Fruit fly (Drosophila melanogaster) whole organism, wandering third instar larva: ENCODE data around the gene Pgant4.

Experiments used
- Abd-B ChIP-seq: fragments of >200 bp; optimal IDR thresholded peaks from 2 replicates; lab custom pipeline; 2017; ENCODE audit warnings: missing biosample characterization, missing genetic modification characterization
- CG32264 ChIP-seq: fragments of 200-800 bp; sonication (Bioruptor generic); optimal IDR thresholded peaks from 2 replicates; lab custom pipeline; 2016; ENCODE audit warnings: missing biosample characterization, missing genetic modification characterization
- CG9705 ChIP-seq: fragments of 200-800 bp; sonication (Bioruptor generic); optimal IDR thresholded peaks from 2 replicates; lab custom pipeline; 2018; ENCODE audit warnings: missing biosample characterization, mild to moderate bottlenecking, missing genetic modification characterization
- CrebA ChIP-seq: fragments of 200-800 bp; sonication (Bioruptor generic); optimal IDR thresholded peaks from 2 replicates; lab custom pipeline; 2016; ENCODE audit warnings: missing biosample characterization, mild to moderate bottlenecking, missing genetic modification characterization, borderline replicate concordance
- Dfd ChIP-seq: fragments of >200 bp; optimal IDR thresholded peaks from 2 replicates; lab custom pipeline; 2017; ENCODE audit warnings: missing biosample characterization, missing genetic modification characterization
- Dif ChIP-seq: fragments of 200-275, 200-300 bp; sonication (Bioruptor generic); optimal IDR thresholded peaks from 2 replicates; lab custom pipeline; 2018; ENCODE audit warnings: missing biosample characterization, missing genetic modification characterization; ENCODE audit not compliant: partially characterized antibody
- HLH106 ChIP-seq: fragments of 200-800 bp; optimal IDR thresholded peaks from 3 replicates; lab custom pipeline; 2019; ENCODE audit warnings: missing biosample characterization, mild to moderate bottlenecking, missing genetic modification characterization, moderate library complexity
- Hr78 ChIP-seq: fragments of >200 bp; optimal IDR thresholded peaks from 2 replicates; lab custom pipeline; 2017; ENCODE audit warnings: missing biosample characterization, missing genetic modification characterization
- Jra ChIP-seq: sonication (Bioruptor generic); optimal IDR thresholded peaks from 2 replicates; lab custom pipeline; 2016; ENCODE audit warnings: missing biosample characterization, missing genetic modification characterization
- Mio ChIP-seq: sonication (Bioruptor generic); optimal IDR thresholded peaks from 2 replicates; lab custom pipeline; 2016; ENCODE audit warnings: missing biosample characterization, missing genetic modification characterization
- N ChIP-seq: fragments of >200 bp; optimal IDR thresholded peaks from 2 replicates; lab custom pipeline; 2018; ENCODE audit warnings: missing biosample characterization, missing external identifiers, missing genetic modification characterization
- OdsH ChIP-seq: fragments of 200-800 bp; sonication (Bioruptor generic); optimal IDR thresholded peaks from 2 replicates; lab custom pipeline; 2016; ENCODE audit warnings: missing biosample characterization, mild to moderate bottlenecking, missing genetic modification characterization
- Rel ChIP-seq, 2 experiments: fragments of 200-800 bp; sonication (Bioruptor generic) in 1 of 2; optimal IDR thresholded peaks; 2 replicates in 1 of 2; 3 replicates in 1 of 2; lab custom pipeline; 2016 to 2019; ENCODE audit warnings: mild to moderate bottlenecking in 2 of 2, missing biosample characterization in 2 of 2, missing genetic modification characterization in 2 of 2, moderate library complexity in 1 of 2
- Sp1 ChIP-seq: fragments of 200-800 bp; sonication (Bioruptor generic); optimal IDR thresholded peaks from 3 replicates; lab custom pipeline; 2019; ENCODE audit warnings: missing biosample characterization, mild to moderate bottlenecking, missing genetic modification characterization, moderate library complexity
- Vsx2 ChIP-seq: fragments of 200-300, 225-300 bp; sonication (Bioruptor generic); optimal IDR thresholded peaks from 2 replicates; lab custom pipeline; 2018; ENCODE audit warnings: missing biosample characterization, missing genetic modification characterization; ENCODE audit not compliant: partially characterized antibody
- br ChIP-seq: fragments of 200-800 bp; sonication (Bioruptor generic); optimal IDR thresholded peaks from 2 replicates; lab custom pipeline; 2016; ENCODE audit warnings: missing biosample characterization, missing genetic modification characterization
- brk ChIP-seq: fragments of 200-800 bp; sonication (Bioruptor generic); optimal IDR thresholded peaks from 2 replicates; lab custom pipeline; 2016; ENCODE audit warnings: missing biosample characterization, mild to moderate bottlenecking, missing genetic modification characterization
- dl ChIP-seq, 2 experiments: fragments of 175-275, 200-275 bp in 1 of 2; fragments of 200-275 bp in 1 of 2; sonication (Bioruptor generic); optimal IDR thresholded peaks; lab custom pipeline; 2018; ENCODE audit warnings: mild to moderate bottlenecking in 2 of 2, missing biosample characterization in 2 of 2, missing genetic modification characterization in 2 of 2, moderate library complexity in 2 of 2; ENCODE audit not compliant: partially characterized antibody in 2 of 2, insufficient read depth in 1 of 2
- dmrt93B ChIP-seq: fragments of 200-800 bp; sonication (Bioruptor generic); optimal IDR thresholded peaks from 2 replicates; lab custom pipeline; 2018; ENCODE audit warnings: missing biosample characterization, mild to moderate bottlenecking, missing genetic modification characterization
- dsf ChIP-seq: sonication (Bioruptor generic); optimal IDR thresholded peaks from 2 replicates; lab custom pipeline; 2016; ENCODE audit warnings: missing biosample characterization, missing genetic modification characterization, borderline replicate concordance
- ey ChIP-seq: fragments of 200-800 bp; sonication (Bioruptor generic); optimal IDR thresholded peaks from 2 replicates; lab custom pipeline; 2016; ENCODE audit warnings: missing biosample characterization, missing genetic modification characterization
- foxo ChIP-seq, 2 experiments: fragments of 200-800 bp; sonication (Bioruptor generic); optimal IDR thresholded peaks; 2 replicates in 1 of 2; 3 replicates in 1 of 2; lab custom pipeline; 2016 to 2017; ENCODE audit warnings: missing biosample characterization in 2 of 2, missing genetic modification characterization in 2 of 2
- fru ChIP-seq: fragments of 200-800 bp; sonication (Bioruptor generic); optimal IDR thresholded peaks from 3 replicates; lab custom pipeline; 2016; ENCODE audit warnings: missing biosample characterization, mild to moderate bottlenecking, missing genetic modification characterization
- h ChIP-seq: fragments of 200-800 bp; sonication (Bioruptor generic); optimal IDR thresholded peaks from 3 replicates; lab custom pipeline; 2016; ENCODE audit warnings: missing biosample characterization, mild to moderate bottlenecking, missing genetic modification characterization
- jim ChIP-seq: fragments of 175-275, 200-325 bp; sonication (Bioruptor generic); optimal IDR thresholded peaks from 2 replicates; lab custom pipeline; 2016; ENCODE audit warnings: missing biosample characterization, mild to moderate bottlenecking, missing genetic modification characterization
- pan ChIP-seq: fragments of >200 bp; optimal IDR thresholded peaks from 2 replicates; lab custom pipeline; 2017
- rgr ChIP-seq: fragments of 200-800 bp; sonication (Bioruptor generic); optimal IDR thresholded peaks from 3 replicates; lab custom pipeline; 2016; ENCODE audit warnings: missing biosample characterization, mild to moderate bottlenecking, missing genetic modification characterization
- sv ChIP-seq: fragments of 200-800 bp; sonication (Bioruptor generic); optimal IDR thresholded peaks from 3 replicates; lab custom pipeline; 2016; ENCODE audit warnings: missing biosample characterization, missing genetic modification characterization
- tai ChIP-seq: sonication (Bioruptor generic); optimal IDR thresholded peaks from 2 replicates; lab custom pipeline; 2016; ENCODE audit warnings: missing biosample characterization, missing genetic modification characterization
- usp ChIP-seq: fragments of >200 bp; optimal IDR thresholded peaks from 2 replicates; lab custom pipeline; 2017; ENCODE audit warnings: missing biosample characterization, missing genetic modification characterization
- woc ChIP-seq: sonication (Bioruptor generic); optimal IDR thresholded peaks from 2 replicates; lab custom pipeline; 2016; ENCODE audit warnings: missing biosample characterization, mild to moderate bottlenecking, missing genetic modification characterization

Gene Pgant4

DNA sequence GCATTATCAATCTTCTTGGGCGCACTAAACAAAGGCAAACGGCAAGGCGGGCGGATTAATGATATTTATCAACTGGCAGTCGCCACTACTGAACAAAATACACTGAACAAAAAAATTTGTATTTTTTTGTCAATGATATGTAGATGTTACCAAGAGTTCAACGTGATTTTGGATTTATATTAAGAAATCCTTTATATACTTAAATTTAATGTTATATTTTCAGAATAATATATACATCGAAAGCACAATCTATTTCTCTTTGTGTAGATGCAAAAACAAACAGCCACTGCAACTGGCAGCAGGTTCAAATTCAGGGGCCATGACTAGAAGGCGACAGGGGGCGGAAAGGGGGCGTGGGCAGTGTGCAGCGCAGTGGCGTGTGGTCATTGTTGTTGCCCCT lies 10.3 kb downstream of the Pgant4 start:
- TF ChIP-seq Sp1, result peak; percentile 18
- TF ChIP-seq rgr (GFP tag; lab: Kevin White, UChicago), result no peak
- peak; percentile 19 for TF ChIP-seq HLH106 (tag; lab: Kevin White, UChicago)

DNA sequence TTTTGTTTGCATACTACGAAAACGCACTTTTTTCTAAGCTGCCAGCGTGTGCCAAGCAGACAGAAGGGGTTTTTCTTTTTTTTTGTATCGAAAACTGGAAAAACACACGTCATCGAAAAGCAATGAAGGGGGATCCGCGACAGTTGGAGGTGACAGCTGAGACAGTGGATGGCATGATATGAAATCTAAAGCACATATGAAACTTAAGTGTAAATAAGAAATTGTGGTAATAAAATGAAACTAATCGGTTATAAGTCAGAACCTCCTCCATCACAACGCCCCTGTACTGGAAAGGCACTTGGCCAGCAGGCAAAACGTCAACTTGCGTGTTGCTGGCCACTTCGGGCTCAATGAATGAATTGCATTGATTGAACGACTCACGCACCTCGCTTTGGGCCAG lies 11.3 kb downstream of the Pgant4 start:
- TF ChIP-seq br (GFP tag; lab: Kevin White, UChicago), result no peak
- no peak for TF ChIP-seq Abd-B (GFP tag; lab: Kevin White, UChicago)
- TF ChIP-seq Dfd (GFP tag; lab: Kevin White, UChicago), result no peak

DNA sequence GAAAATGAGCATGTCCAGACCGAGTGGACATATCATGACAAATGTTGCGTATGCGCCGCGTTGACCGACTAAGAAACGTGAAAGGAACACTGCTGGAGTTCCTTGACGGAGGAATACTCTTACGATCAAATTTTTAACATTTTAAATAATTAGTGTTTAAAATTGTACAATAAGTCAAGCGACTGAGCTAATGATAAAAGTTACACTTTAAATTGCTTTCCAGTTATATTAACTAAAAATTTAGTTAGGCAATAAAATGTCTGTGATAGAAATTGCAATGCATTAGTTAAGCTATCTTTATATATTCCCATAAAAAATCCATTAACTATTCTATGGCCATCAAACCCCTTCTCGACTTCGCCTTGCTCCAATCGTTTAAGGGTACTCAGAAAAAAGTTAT lies 12.4 kb downstream of the Pgant4 start:
- no peak for TF ChIP-seq h (GFP tag; lab: Kevin White, UChicago)
- TF ChIP-seq fru (GFP tag; lab: Kevin White, UChicago), result no peak
- no peak for TF ChIP-seq Hr78 (GFP tag; lab: Kevin White, UChicago)
- no peak for TF ChIP-seq Vsx2 (GFP tag; lab: Kevin White, UChicago)
- TF ChIP-seq foxo (GFP tag; optimal IDR thresholded peaks at IDR 0.05; lab: Kevin White, UChicago), result no peak
- TF ChIP-seq HLH106 (tag; lab: Kevin White, UChicago), result no peak
- TF ChIP-seq ey (GFP tag; lab: Kevin White, UChicago), result no peak
- TF ChIP-seq rgr (GFP tag; lab: Kevin White, UChicago), result no peak
- TF ChIP-seq Dfd (GFP tag; lab: Kevin White, UChicago), result no peak
- TF ChIP-seq CG9705 (GFP tag; lab: Kevin White, UChicago), result no peak
- no peak for TF ChIP-seq jim (GFP tag; lab: Kevin White, UChicago)
- no peak for TF ChIP-seq N (GFP tag; lab: Kevin White, UChicago)
- no peak for TF ChIP-seq CrebA
- TF ChIP-seq dl (GFP tag; optimal IDR thresholded peaks at IDR 0.05; lab: Kevin White, UChicago; ENCODE audit: insufficient read depth in 1 of 2, partially characterized antibody in 2 of 2), result no peak

DNA sequence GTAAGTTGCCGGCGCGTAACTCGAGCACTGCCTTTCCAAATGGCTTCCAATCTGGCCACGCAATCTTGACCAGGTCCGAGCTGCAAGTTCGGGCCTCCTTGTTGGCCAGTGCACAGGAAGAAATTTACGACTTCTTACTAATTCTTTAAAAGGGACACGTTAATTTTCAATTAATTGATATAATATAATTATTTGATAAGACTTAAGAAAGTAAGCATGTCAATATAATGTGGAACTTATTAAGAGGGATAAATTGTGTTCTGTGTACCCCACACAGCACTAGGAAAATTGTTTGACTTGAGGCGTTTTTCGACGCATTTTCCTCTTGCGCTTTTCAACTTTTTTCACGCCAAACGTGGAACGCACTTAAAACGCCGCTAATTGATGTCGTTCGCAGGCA lies 13.1 kb downstream of the Pgant4 start:
- no peak for TF ChIP-seq OdsH (GFP tag; lab: Kevin White, UChicago)
- no peak for TF ChIP-seq brk (GFP tag; lab: Kevin White, UChicago)
- TF ChIP-seq br (GFP tag; lab: Kevin White, UChicago), result no peak
- TF ChIP-seq dsf (GFP tag; lab: Kevin White, UChicago), result no peak
- no peak for TF ChIP-seq sv (GFP tag; lab: Kevin White, UChicago)
- no peak for TF ChIP-seq h (GFP tag; lab: Kevin White, UChicago)
- TF ChIP-seq Hr78 (GFP tag; lab: Kevin White, UChicago), result no peak
- TF ChIP-seq tai (GFP tag; lab: Kevin White, UChicago), result no peak
- TF ChIP-seq usp (GFP tag; lab: Kevin White, UChicago), result no peak
- no peak for TF ChIP-seq Dfd (GFP tag; lab: Kevin White, UChicago)
- TF ChIP-seq woc, result no peak
- TF ChIP-seq foxo (GFP tag; optimal IDR thresholded peaks at IDR 0.05; lab: Kevin White, UChicago), result no peak
- no peak for TF ChIP-seq CG32264 (GFP tag; lab: Kevin White, UChicago)

DNA sequence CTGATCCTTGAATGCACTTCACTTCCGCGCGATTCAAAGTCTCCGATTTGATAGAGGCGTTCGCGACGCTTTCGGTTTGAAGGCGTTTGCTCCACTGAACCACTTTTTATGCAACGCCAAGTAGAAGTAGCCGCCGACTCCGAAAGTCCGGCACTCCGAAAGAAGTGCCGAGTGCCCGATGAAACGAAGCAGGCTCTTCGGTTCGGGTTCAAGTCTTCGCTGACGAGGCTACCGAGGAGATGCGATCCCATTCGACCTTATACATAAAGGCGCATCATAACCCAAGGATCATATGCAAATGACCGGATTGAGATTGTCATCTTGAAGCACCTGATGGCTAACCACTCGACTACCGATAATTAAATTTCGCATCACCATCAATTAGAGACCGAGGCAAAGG lies 18.6 kb downstream of the Pgant4 start, which contains the start of gene CG15414:
CG15414 (minus strand) TSS at position 101 of the 400 bp plus-strand sequence.
- TF ChIP-seq Rel (GFP tag; optimal IDR thresholded peaks at IDR 0.05; lab: Kevin White, UChicago), result no peak
- TF ChIP-seq Rel (tag; optimal IDR thresholded peaks at IDR 0.05; lab: Kevin White, UChicago), result no peak
- TF ChIP-seq Vsx2 (GFP tag; lab: Kevin White, UChicago), result no peak
- TF ChIP-seq brk (GFP tag; lab: Kevin White, UChicago), result no peak
- TF ChIP-seq OdsH (GFP tag; lab: Kevin White, UChicago), result no peak
- no peak for TF ChIP-seq Mio
- no peak for TF ChIP-seq rgr (GFP tag; lab: Kevin White, UChicago)
- no peak for TF ChIP-seq fru (GFP tag; lab: Kevin White, UChicago)
- TF ChIP-seq CG32264 (GFP tag; lab: Kevin White, UChicago), result no peak
- TF ChIP-seq, all 38 proteins: peak for 0

DNA sequence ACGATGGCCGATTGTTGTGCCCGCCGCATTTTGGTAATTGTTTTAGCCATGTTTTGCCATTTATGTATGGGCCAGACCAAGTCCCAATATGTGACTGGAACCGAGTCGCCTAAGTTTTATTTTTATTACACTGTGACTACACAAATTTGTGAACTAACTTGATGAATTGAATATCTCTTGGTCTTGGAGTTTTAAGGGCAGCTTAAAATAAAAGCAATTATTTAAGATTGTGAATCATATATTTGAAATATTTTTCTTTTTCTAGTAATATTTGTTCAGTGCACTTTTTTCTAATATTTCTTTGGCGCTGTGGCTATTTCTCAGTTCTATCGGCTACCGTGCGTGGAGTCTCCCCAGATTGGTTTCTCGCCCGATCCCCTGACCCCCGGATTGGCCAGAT lies 21.1 kb downstream of the Pgant4 start:
- no peak for TF ChIP-seq woc
- no peak for TF ChIP-seq usp (GFP tag; lab: Kevin White, UChicago)
- no peak for TF ChIP-seq pan (lab: Kevin White, UChicago)
- TF ChIP-seq foxo (GFP tag; optimal IDR thresholded peaks at IDR 0.05; lab: Kevin White, UChicago), result no peak
- no peak for TF ChIP-seq Vsx2 (GFP tag; lab: Kevin White, UChicago)
- TF ChIP-seq dmrt93B (GFP tag; lab: Kevin White, UChicago), result no peak
- TF ChIP-seq rgr (GFP tag; lab: Kevin White, UChicago), result no peak
- TF ChIP-seq Dif (GFP tag; lab: Kevin White, UChicago), result no peak
- no peak for TF ChIP-seq dl (GFP tag; optimal IDR thresholded peaks at IDR 0.05; lab: Kevin White, UChicago; ENCODE audit: insufficient read depth in 1 of 2, partially characterized antibody in 2 of 2)
- TF ChIP-seq Mio, result no peak
- no peak for TF ChIP-seq dsf (GFP tag; lab: Kevin White, UChicago)
- TF ChIP-seq Jra (GFP tag; lab: Kevin White, UChicago), result no peak
- TF ChIP-seq Hr78 (GFP tag; lab: Kevin White, UChicago), result no peak
